Worm (Caenorhabditis elegans): ENCODE results near the gene E02C12.9.
"Not testable (repeated sequence)": the region's sequence is repeated elsewhere in the genome, so short reads cannot be mapped to it uniquely, and the experiment has no call there.

ce11 chrV:9379808-9380207 is 4.5 kb upstream of the E02C12.9 start, which contains the start of gene E02C12.11:
- TF ChIP-seq nhr-237 (tag; optimal IDR thresholded peaks at IDR 0.05); sma-3 (GFP tag; optimal IDR thresholded peaks at IDR 0.05); R02D3.7 (tag; optimal IDR thresholded peaks at IDR 0.05); lsy-2 (tag; optimal IDR thresholded peaks at IDR 0.05); ama-1 (optimal IDR thresholded peaks at IDR 0.05); crh-2 (tag; optimal IDR thresholded peaks at IDR 0.05); lin-13 (GFP tag; optimal IDR thresholded peaks at IDR 0.05); unc-62 (GFP tag; optimal IDR thresholded peaks at IDR 0.05); ztf-11 (tag; optimal IDR thresholded peaks at IDR 0.05); skn-1 (tag; optimal IDR thresholded peaks at IDR 0.05); ztf-1 (GFP tag; conservative IDR thresholded peaks at IDR 0.05); unc-55 (GFP tag; optimal IDR thresholded peaks at IDR 0.05); elt-1 (tag; optimal IDR thresholded peaks at IDR 0.05): not testable (repeated sequence)

Data from whole organism, L2 larva.